Fruit fly (Drosophila melanogaster): ENCODE results near the gene CG12118.

- TF ChIP-seq Myc (optimal IDR thresholded peaks at IDR 0.05) (no peak), insv (optimal IDR thresholded peaks at IDR 0.05) (no peak), h (optimal IDR thresholded peaks at IDR 0.05) (no peak)
Measured at dm6 chrX:9226837-9227236, 30.6 kb upstream of the CG12118 start, which contains the start of gene Gr8a.
